Worm (Caenorhabditis elegans) whole organism, young adult: Measurements from ENCODE around the gene F46E10.3.

Experiments
- B0035.1 ChIP-seq: sonication (generic microtip); optimal IDR thresholded peaks from 2 replicates; lab custom pipeline; 2016; ENCODE audit warnings: missing genetic modification characterization, mild to moderate bottlenecking, missing compliant biosample characterization, missing genotype, missing genetic modification reagents
- B0261.1 ChIP-seq: sonication (generic microtip); optimal IDR thresholded peaks from 2 replicates; lab custom pipeline; 2016; ENCODE audit warnings: mild to moderate bottlenecking, missing genetic modification characterization, moderate library complexity, missing compliant biosample characterization
- B0336.3 ChIP-seq: fragments of 200-800 bp; sonication (Bioruptor generic); IDR thresholded peaks from 2 replicates; pipeline ENCODE4 v1.3.6; 2022; ENCODE audit warnings: missing genetic modification characterization, missing compliant biosample characterization
- F23B12.7 ChIP-seq: sonication (generic microtip); optimal IDR thresholded peaks from 2 replicates; lab custom pipeline; 2017; ENCODE audit warnings: missing genetic modification characterization, mild to moderate bottlenecking, missing compliant biosample characterization, antibody characterized with exemption, moderate library complexity; ENCODE audit not compliant: insufficient read depth
- F37B4.10 ChIP-seq: fragments of 200-800 bp; sonication (Bioruptor generic); IDR thresholded peaks from 2 replicates; pipeline ENCODE4 v1.3.6; 2022; ENCODE audit warnings: missing genetic modification characterization, missing compliant biosample characterization
- T26A5.8 ChIP-seq: sonication (generic microtip); optimal IDR thresholded peaks from 2 replicates; lab custom pipeline; 2016; ENCODE audit warnings: missing genetic modification characterization, missing compliant biosample characterization
- Y56A3A.18 ChIP-seq: fragments of 200-800 bp; sonication (Bioruptor generic); IDR thresholded peaks from 2 replicates; pipeline ENCODE4 v1.3.6; 2022; ENCODE audit warnings: missing genetic modification reagents, missing genetic modification characterization, missing compliant biosample characterization
- Y67H2A.10 ChIP-seq: fragments of 200-800 bp; sonication (Bioruptor generic); conservative IDR thresholded peaks from 2 replicates; pipeline ENCODE4 v1.3.6; 2022; ENCODE audit warnings: missing genetic modification reagents, missing genetic modification characterization, missing compliant biosample characterization
- atf-7 ChIP-seq: sonication (generic microtip); optimal IDR thresholded peaks from 2 replicates; lab custom pipeline; 2017; ENCODE audit warnings: mild to moderate bottlenecking, missing genetic modification characterization, missing compliant biosample characterization
- cebp-1 ChIP-seq, 2 experiments: fragments of 200-800 bp in 1 of 2; sonication (Bioruptor generic) in 1 of 2; sonication (generic microtip) in 1 of 2; IDR thresholded peaks in 1 of 2; optimal IDR thresholded peaks in 1 of 2; 2 replicates each; pipeline versions ENCODE4 v1.3.6 to Lab custom; 2017 to 2022; ENCODE audit warnings: missing compliant biosample characterization in 2 of 2, missing genetic modification characterization in 2 of 2, mild to moderate bottlenecking in 1 of 2, missing genetic modification reagents in 1 of 2, moderate library complexity in 1 of 2
- ceh-27 ChIP-seq: fragments of 200-800 bp; sonication (Bioruptor generic); optimal IDR thresholded peaks from 2 replicates; lab custom pipeline; 2018; ENCODE audit warnings: mild to moderate bottlenecking, missing genetic modification characterization, moderate library complexity, missing compliant biosample characterization
- ceh-40 ChIP-seq: fragments of 200-800 bp; sonication (Bioruptor generic); IDR thresholded peaks from 2 replicates; pipeline ENCODE4 v1.3.6; 2022; ENCODE audit warnings: missing genetic modification characterization, missing compliant biosample characterization
- ceh-79 ChIP-seq: sonication (generic microtip); optimal IDR thresholded peaks from 2 replicates; lab custom pipeline; 2017; ENCODE audit warnings: mild to moderate bottlenecking, missing genetic modification characterization, missing compliant biosample characterization
- chd-7 ChIP-seq: sonication (generic microtip); optimal IDR thresholded peaks from 2 replicates; lab custom pipeline; 2016; ENCODE audit warnings: mild to moderate bottlenecking, missing genetic modification characterization, moderate library complexity, missing compliant biosample characterization
- die-1 ChIP-seq: sonication (generic microtip); optimal IDR thresholded peaks from 2 replicates; lab custom pipeline; 2016; ENCODE audit warnings: missing genotype, mild to moderate bottlenecking, missing genetic modification characterization, missing compliant biosample characterization
- dox-1 ChIP-seq: fragments of 200-800 bp; sonication (Bioruptor generic); IDR thresholded peaks from 2 replicates; pipeline ENCODE4 v1.3.6; 2022; ENCODE audit warnings: missing genetic modification reagents, missing genetic modification characterization, missing compliant biosample characterization
- dpff-1 ChIP-seq: sonication (generic microtip); optimal IDR thresholded peaks from 2 replicates; lab custom pipeline; 2017; ENCODE audit warnings: mild to moderate bottlenecking, missing genetic modification characterization, missing compliant biosample characterization
- egl-18 ChIP-seq: fragments of 200-800 bp; sonication (Bioruptor generic); IDR thresholded peaks from 2 replicates; pipeline ENCODE4 v1.3.6; 2022; ENCODE audit warnings: missing genetic modification reagents, missing genetic modification characterization, missing compliant biosample characterization
- egl-44 ChIP-seq: fragments of 200-800 bp; sonication (Bioruptor generic); IDR thresholded peaks from 2 replicates; pipeline ENCODE4 v1.3.6; 2022; ENCODE audit warnings: missing genetic modification reagents, missing genetic modification characterization, missing compliant biosample characterization
- ekl-4 ChIP-seq: fragments of 200-800 bp; sonication (Bioruptor generic); IDR thresholded peaks from 2 replicates; pipeline ENCODE4 v1.3.6; 2022; ENCODE audit warnings: missing genetic modification reagents, missing genetic modification characterization, missing compliant biosample characterization
- ets-4 ChIP-seq: fragments of 200-800 bp; sonication (Bioruptor generic); optimal IDR thresholded peaks from 2 replicates; lab custom pipeline; 2018; ENCODE audit warnings: mild to moderate bottlenecking, missing genetic modification characterization, missing compliant biosample characterization
- hlh-12 ChIP-seq: sonication (generic microtip); optimal IDR thresholded peaks from 2 replicates; lab custom pipeline; 2016; ENCODE audit warnings: missing genetic modification characterization, missing compliant biosample characterization
- hsf-1 ChIP-seq: fragments of 200-800 bp; sonication (Bioruptor generic); IDR thresholded peaks from 2 replicates; pipeline ENCODE4 v1.3.6; 2022; ENCODE audit warnings: missing genetic modification reagents, missing genetic modification characterization, missing compliant biosample characterization
- let-607 ChIP-seq, 2 experiments: fragments of 200-800 bp in 1 of 2; sonication (Bioruptor generic) in 1 of 2; sonication (generic microtip) in 1 of 2; optimal IDR thresholded peaks; 2 replicates each; lab custom pipeline; 2016 to 2018; ENCODE audit warnings: mild to moderate bottlenecking in 2 of 2, missing compliant biosample characterization in 2 of 2, missing genetic modification characterization in 2 of 2, moderate library complexity in 2 of 2, missing genotype in 1 of 2
- lin-35 ChIP-seq, 3 experiments: fragments of 150-350 bp in 2 of 3; sonication (generic microtip) in 1 of 3; optimal IDR thresholded peaks; 2 replicates each; lab custom pipeline; 2014 to 2018; ENCODE audit warnings: missing biosample characterization in 3 of 3, missing genetic modification characterization in 3 of 3, missing genetic modification reagents in 3 of 3
- lin-54 ChIP-seq: fragments of 200-800 bp; sonication (Bioruptor generic); optimal IDR thresholded peaks from 2 replicates; lab custom pipeline; 2018; ENCODE audit warnings: mild to moderate bottlenecking, missing genetic modification characterization, missing compliant biosample characterization
- madf-10 ChIP-seq: sonication (generic microtip); optimal IDR thresholded peaks from 2 replicates; lab custom pipeline; 2016; ENCODE audit warnings: mild to moderate bottlenecking, missing genetic modification characterization, missing compliant biosample characterization
- madf-3 ChIP-seq: fragments of 200-800 bp; sonication (Bioruptor generic); IDR thresholded peaks from 2 replicates; pipeline ENCODE4 v1.3.6; 2022; ENCODE audit warnings: missing genetic modification reagents, missing genetic modification characterization, missing compliant biosample characterization
- madf-6 ChIP-seq: fragments of 200-800 bp; sonication (Bioruptor generic); IDR thresholded peaks from 2 replicates; pipeline ENCODE4 v1.3.6; 2022; ENCODE audit warnings: missing genetic modification reagents, missing genetic modification characterization, missing compliant biosample characterization
- mcd-1 ChIP-seq: fragments of 200-800 bp; sonication (Bioruptor generic); IDR thresholded peaks from 2 replicates; pipeline ENCODE4 v1.3.6; 2022; ENCODE audit warnings: missing genetic modification reagents, missing genetic modification characterization, missing compliant biosample characterization
- nfya-1 ChIP-seq: sonication (generic microtip); optimal IDR thresholded peaks from 2 replicates; lab custom pipeline; 2017; ENCODE audit warnings: antibody characterized with exemption, missing compliant biosample characterization, missing genetic modification characterization, borderline replicate concordance; ENCODE audit not compliant: insufficient read depth
- nfya-2 ChIP-seq: fragments of 200-800 bp; sonication (Bioruptor generic); IDR thresholded peaks from 2 replicates; pipeline ENCODE4 v1.3.6; 2022; ENCODE audit warnings: missing genetic modification reagents, missing genetic modification characterization, missing compliant biosample characterization
- nfyb-1 ChIP-seq: fragments of 200-800 bp; sonication (Bioruptor generic); IDR thresholded peaks from 2 replicates; pipeline ENCODE4 v1.3.6; 2022; ENCODE audit warnings: missing genetic modification reagents, missing genetic modification characterization, missing compliant biosample characterization
- nhr-120 ChIP-seq: fragments of 200-800 bp; sonication (Bioruptor generic); IDR thresholded peaks from 2 replicates; pipeline ENCODE4 v1.3.6; 2022; ENCODE audit warnings: missing genetic modification characterization, missing compliant biosample characterization
- nhr-80 ChIP-seq: sonication (generic microtip); optimal IDR thresholded peaks from 2 replicates; lab custom pipeline; 2016; ENCODE audit warnings: missing genetic modification characterization, missing compliant biosample characterization
- rcor-1 ChIP-seq: fragments of 200-800 bp; sonication (Bioruptor generic); IDR thresholded peaks from 2 replicates; pipeline ENCODE4 v1.3.6; 2022; ENCODE audit warnings: missing genetic modification reagents, missing genetic modification characterization, missing compliant biosample characterization
- rec-8 ChIP-seq, 2 experiments: sonication (generic microtip); optimal IDR thresholded peaks; 2 replicates each; lab custom pipeline; 2016; ENCODE audit warnings: mild to moderate bottlenecking in 2 of 2, missing genetic modification characterization in 2 of 2, missing genetic modification reagents in 2 of 2, missing genotype in 2 of 2, missing biosample characterization in 1 of 2, missing compliant biosample characterization in 1 of 2, moderate library complexity in 1 of 2
- somi-1 ChIP-seq: fragments of 200-800 bp; sonication (Bioruptor generic); optimal IDR thresholded peaks from 2 replicates; lab custom pipeline; 2018; ENCODE audit warnings: mild to moderate bottlenecking, missing genetic modification characterization, missing compliant biosample characterization
- zfh-2 ChIP-seq: fragments of 200-800 bp; sonication (Bioruptor generic); conservative IDR thresholded peaks from 2 replicates; pipeline ENCODE4 v1.3.6; 2022; ENCODE audit warnings: missing genetic modification reagents, missing genetic modification characterization, missing compliant biosample characterization
- zim-3 ChIP-seq: sonication (generic microtip); optimal IDR thresholded peaks from 2 replicates; lab custom pipeline; 2017; ENCODE audit warnings: mild to moderate bottlenecking, missing genetic modification characterization, moderate library complexity, missing compliant biosample characterization
- ztf-22 ChIP-seq: fragments of 200-800 bp; sonication (Bioruptor generic); optimal IDR thresholded peaks from 2 replicates; lab custom pipeline; 2018; ENCODE audit warnings: mild to moderate bottlenecking, missing genetic modification characterization, moderate library complexity, missing compliant biosample characterization

F46E10.3 gene

DNA sequence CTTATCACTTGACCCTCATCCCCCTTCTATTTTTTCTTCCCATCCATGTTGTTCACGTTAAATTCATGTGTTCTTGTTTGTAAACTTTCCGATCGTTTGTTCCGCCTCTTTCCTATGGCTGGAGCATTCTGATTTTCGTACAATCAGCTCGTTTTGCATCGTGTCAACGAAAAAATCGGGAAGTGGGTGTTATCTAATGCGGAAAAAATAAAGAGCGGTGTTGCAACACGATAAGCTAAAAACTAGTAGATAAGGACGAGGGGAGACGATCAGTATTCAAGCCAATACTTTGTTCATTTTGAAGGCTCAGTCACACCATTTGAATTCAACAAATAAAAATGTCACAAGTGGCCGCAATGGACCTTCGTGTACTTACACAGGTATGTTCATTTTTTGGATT is 6.7 kb downstream of the F46E10.3 start, which contains the start of gene acs-1 (continued):
- TF ChIP-seq B0336.3 (GFP tag; lab: Robert Waterston, UW) (0 out of 2 replicates have a peak, but pooled peaks have one; percentile 33), ztf-22 (peak; percentile 42), dox-1 (GFP tag; lab: Robert Waterston, UW) (peak; percentile 41), nfya-2 (GFP tag; lab: Robert Waterston, UW) (no peak), Y56A3A.18 (GFP tag; lab: Robert Waterston, UW) (no peak), madf-10 (no peak), rec-8 (tag; optimal IDR thresholded peaks at IDR 0.05; lab: Kevin White, UChicago) (no peak), B0261.1 (tag; lab: Kevin White, UChicago) (no peak), F23B12.7 (tag; lab: Kevin White, UChicago) (no peak)

DNA sequence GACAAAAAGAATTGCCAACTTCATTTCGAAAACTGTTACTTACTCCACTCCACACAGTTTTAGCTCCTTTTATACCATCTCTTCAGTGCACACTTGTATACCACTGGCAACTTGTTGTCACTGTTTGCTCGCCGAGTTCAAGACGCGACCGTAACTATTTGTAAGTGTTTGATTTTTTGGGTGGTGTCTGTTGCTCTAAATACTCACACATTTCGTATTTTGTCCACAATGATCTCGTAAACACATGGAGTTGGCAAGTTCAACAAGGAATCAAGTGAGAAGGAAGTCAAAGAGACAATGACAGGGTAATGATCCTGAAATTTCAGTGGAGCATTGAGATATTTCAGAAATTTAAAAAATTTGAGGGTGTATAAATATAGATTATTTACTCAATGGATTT is 14.9 kb downstream of the F46E10.3 start, which contains the start of gene hpo-26:
hpo-26 (minus strand) TSS at position 31 of the 400 bp plus-strand sequence.
- TF ChIP-seq nhr-80 (tag; lab: Kevin White, UChicago) (no peak), zim-3 (no peak), hsf-1 (GFP tag; lab: Robert Waterston, UW) (no peak), madf-3 (GFP tag; lab: Robert Waterston, UW) (no peak), ets-4 (GFP tag; lab: Kevin White, UChicago) (no peak), hlh-12 (tag; lab: Kevin White, UChicago) (no peak), lin-54 (GFP tag; lab: Kevin White, UChicago) (no peak), ceh-79 (tag; lab: Kevin White, UChicago) (no peak), T26A5.8 (tag; lab: Kevin White, UChicago) (no peak), let-607 (tag; optimal IDR thresholded peaks at IDR 0.05; lab: Kevin White, UChicago) (no peak), Y56A3A.18 (GFP tag; lab: Robert Waterston, UW) (no peak), rec-8 (tag; optimal IDR thresholded peaks at IDR 0.05; lab: Kevin White, UChicago) (no peak)

DNA sequence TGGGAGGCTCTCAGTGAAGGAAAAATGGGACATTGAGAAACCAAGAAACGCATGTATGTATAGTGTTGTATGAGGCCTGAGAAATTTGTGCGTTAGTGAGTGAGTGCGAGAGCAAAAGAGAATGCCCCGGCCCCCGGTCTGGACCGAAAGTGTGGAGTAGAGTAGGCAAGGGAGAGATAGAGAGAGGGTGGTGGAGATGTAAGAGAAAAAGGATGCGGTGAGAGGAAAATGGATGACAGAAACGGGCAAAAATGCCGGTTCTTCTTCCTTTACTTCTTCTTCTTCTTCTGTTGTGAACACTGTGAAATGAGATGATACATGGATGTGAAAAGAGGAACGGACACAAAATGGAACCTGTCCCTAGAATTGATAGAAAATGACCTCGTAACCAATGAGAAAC is 20.2 kb downstream of the F46E10.3 start:
- TF ChIP-seq die-1 (tag; lab: Kevin White, UChicago) (no peak), ztf-22 (no peak), nhr-120 (GFP tag; lab: Robert Waterston, UW) (no peak), atf-7 (tag; lab: Kevin White, UChicago) (no peak), nfya-1 (no peak), cebp-1 (GFP tag; IDR thresholded peaks at IDR 0.05; lab: Robert Waterston, UW) (no peak), cebp-1 (tag; optimal IDR thresholded peaks at IDR 0.05; lab: Kevin White, UChicago) (peak; percentile 24), ekl-4 (GFP tag; lab: Robert Waterston, UW) (no peak), somi-1 (no peak), ceh-40 (GFP tag; lab: Robert Waterston, UW) (0 out of 2 replicates have a peak, but pooled peaks have one; percentile 42), egl-44 (GFP tag; lab: Robert Waterston, UW) (0 out of 2 replicates have a peak, but pooled peaks have one; percentile 28), nfyb-1 (GFP tag; lab: Robert Waterston, UW) (0 out of 2 replicates have a peak, but pooled peaks have one; percentile 42)

DNA sequence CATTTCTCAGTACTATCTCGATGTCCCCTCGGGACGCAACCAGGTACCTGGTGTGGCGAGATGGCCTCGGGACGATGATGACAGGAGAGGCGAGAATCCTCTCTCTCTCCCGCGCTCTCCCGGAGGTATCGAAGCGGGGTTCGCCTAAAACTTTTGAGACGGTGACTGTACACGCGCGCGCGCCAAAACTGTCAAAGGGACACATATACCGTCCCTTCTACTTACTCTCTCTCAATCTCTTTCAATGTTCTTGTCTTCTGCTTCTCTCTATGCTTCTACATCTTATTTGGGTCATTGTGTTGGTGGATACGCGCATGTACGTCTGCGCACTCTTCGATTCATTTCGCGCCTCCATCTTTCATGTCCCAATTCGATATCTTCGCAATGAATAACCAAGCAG is 23.8 kb downstream of the F46E10.3 start:
- 0 out of 2 replicates have a peak, but pooled peaks have one; percentile 13 for TF ChIP-seq madf-6 (GFP tag; lab: Robert Waterston, UW)
- no peak for TF ChIP-seq dpff-1 (tag; lab: Kevin White, UChicago)
- TF ChIP-seq let-607 (tag; optimal IDR thresholded peaks at IDR 0.05; lab: Kevin White, UChicago), result no peak
- TF ChIP-seq ztf-22, result no peak
- no peak for TF ChIP-seq lin-35 (GFP tag; optimal IDR thresholded peaks at IDR 0.05; lab: Kevin White, UChicago)
- no peak for TF ChIP-seq B0035.1 (tag; lab: Kevin White, UChicago)
- TF ChIP-seq mcd-1 (GFP tag; lab: Robert Waterston, UW), result 0 out of 2 replicates have a peak, but pooled peaks have one; percentile 31
- peak; percentile 14 for TF ChIP-seq ceh-27
- TF ChIP-seq atf-7 (tag; lab: Kevin White, UChicago), result peak; percentile 0
- TF ChIP-seq Y67H2A.10 (GFP tag; lab: Robert Waterston, UW), result no peak
- TF ChIP-seq madf-3 (GFP tag; lab: Robert Waterston, UW), result no peak
- TF ChIP-seq nfyb-1 (GFP tag; lab: Robert Waterston, UW), result no peak
- no peak for TF ChIP-seq cebp-1 (GFP tag; IDR thresholded peaks at IDR 0.05; lab: Robert Waterston, UW)
- TF ChIP-seq cebp-1 (tag; optimal IDR thresholded peaks at IDR 0.05; lab: Kevin White, UChicago), result peak; percentile 15
- no peak for TF ChIP-seq F23B12.7 (tag; lab: Kevin White, UChicago)
- peak; percentile 30 for TF ChIP-seq die-1 (tag; lab: Kevin White, UChicago)
- peak; percentile 85 for TF ChIP-seq zfh-2
- TF ChIP-seq rcor-1 (GFP tag; lab: Robert Waterston, UW), result no peak
- TF ChIP-seq F37B4.10 (GFP tag; lab: Robert Waterston, UW), result no peak
- no peak for TF ChIP-seq egl-18 (GFP tag; lab: Robert Waterston, UW)
- TF ChIP-seq chd-7 (tag; lab: Kevin White, UChicago), result no peak
